Worm (Caenorhabditis elegans): Measurements from ENCODE around the gene F25E5.5.

ce11 chrV:7492924-7493323 lies 45.9 kb downstream of the F25E5.5 start, which contains the start of gene srbc-10:
- TF ChIP-seq nhr-28 (tag; optimal IDR thresholded peaks at IDR 0.05) (no peak), ces-1 (GFP tag; optimal IDR thresholded peaks at IDR 0.05) (no peak), snpc-4 (tag; optimal IDR thresholded peaks at IDR 0.05) (no peak)
